Worm (Caenorhabditis elegans) whole organism, young adult: ENCODE results near the gene gst-23.

ENCODE experiments used
- B0019.2 ChIP-seq: fragments of 200-800 bp; sonication (Bioruptor generic); conservative IDR thresholded peaks from 2 replicates; pipeline ENCODE4 v1.3.6; 2022; ENCODE audit warnings: missing genetic modification reagents, missing genetic modification characterization, missing compliant biosample characterization
- D2030.7 ChIP-seq: fragments of 200-800 bp; sonication (Bioruptor generic); IDR thresholded peaks from 2 replicates; pipeline ENCODE4 v1.3.6; 2022; ENCODE audit warnings: missing genetic modification reagents, missing genetic modification characterization, missing compliant biosample characterization
- F10E7.11 ChIP-seq: sonication (generic microtip); optimal IDR thresholded peaks from 2 replicates; lab custom pipeline; 2017; ENCODE audit warnings: mild to moderate bottlenecking, missing genetic modification characterization, moderate library complexity, missing compliant biosample characterization
- F33H1.4 ChIP-seq: fragments of 200-800 bp; sonication (Bioruptor generic); IDR thresholded peaks from 2 replicates; pipeline ENCODE4 v1.3.6; 2022; ENCODE audit warnings: missing genetic modification reagents, missing genetic modification characterization, missing compliant biosample characterization
- F39B2.1 ChIP-seq: fragments of 200-800 bp; sonication (Bioruptor generic); IDR thresholded peaks from 2 replicates; pipeline ENCODE4 v1.3.6; 2022; ENCODE audit warnings: missing genetic modification reagents, missing genetic modification characterization, missing compliant biosample characterization
- K11D2.4 ChIP-seq: fragments of 200-800 bp; sonication (Bioruptor generic); IDR thresholded peaks from 2 replicates; pipeline ENCODE4 v1.3.6; 2022; ENCODE audit warnings: missing genetic modification reagents, missing genetic modification characterization, missing compliant biosample characterization
- K12H6.12 ChIP-seq: fragments of 200-800 bp; sonication (Bioruptor generic); optimal IDR thresholded peaks from 2 replicates; lab custom pipeline; 2018; ENCODE audit warnings: mild to moderate bottlenecking, missing genetic modification characterization, missing compliant biosample characterization
- Y53F4B.3 ChIP-seq: fragments of 200-800 bp; sonication (Bioruptor generic); IDR thresholded peaks from 2 replicates; pipeline ENCODE4 v1.3.6; 2022; ENCODE audit warnings: missing genetic modification reagents, missing genetic modification characterization, missing compliant biosample characterization
- Y53G8AR.9 ChIP-seq: fragments of 200-800 bp; sonication (Bioruptor generic); conservative IDR thresholded peaks from 2 replicates; pipeline ENCODE4 v1.3.6; 2022; ENCODE audit warnings: missing genetic modification reagents, missing genetic modification characterization, missing compliant biosample characterization
- Y67H2A.10 ChIP-seq: fragments of 200-800 bp; sonication (Bioruptor generic); conservative IDR thresholded peaks from 2 replicates; pipeline ENCODE4 v1.3.6; 2022; ENCODE audit warnings: missing genetic modification reagents, missing genetic modification characterization, missing compliant biosample characterization
- Y79H2A.3 ChIP-seq: fragments of 200-800 bp; sonication (Bioruptor generic); conservative IDR thresholded peaks from 2 replicates; pipeline ENCODE4 v1.3.6; 2022; ENCODE audit warnings: missing genetic modification reagents, missing genetic modification characterization, missing compliant biosample characterization
- ama-1 ChIP-seq, 3 experiments: fragments of 150-350 bp in 1 of 3; sonication (generic microtip) in 2 of 3; optimal IDR thresholded peaks; 2 replicates each; lab custom pipeline; 2014 to 2018; ENCODE audit warnings: missing biosample characterization in 2 of 3, missing genetic modification characterization in 2 of 3, missing genetic modification reagents in 2 of 3
- attf-3 ChIP-seq: fragments of 200-800 bp; sonication (Bioruptor generic); conservative IDR thresholded peaks from 2 replicates; pipeline ENCODE4 v1.3.6; 2022; ENCODE audit warnings: missing genetic modification reagents, missing genetic modification characterization, missing compliant biosample characterization
- bed-2 ChIP-seq: fragments of 200-800 bp; sonication (Bioruptor generic); IDR thresholded peaks from 2 replicates; pipeline ENCODE4 v1.3.6; 2022; ENCODE audit warnings: missing genetic modification reagents, missing genetic modification characterization, missing compliant biosample characterization
- cebp-1 ChIP-seq, 2 experiments: fragments of 200-800 bp in 1 of 2; sonication (Bioruptor generic) in 1 of 2; sonication (generic microtip) in 1 of 2; IDR thresholded peaks in 1 of 2; optimal IDR thresholded peaks in 1 of 2; 2 replicates each; pipeline versions ENCODE4 v1.3.6 to Lab custom; 2017 to 2022; ENCODE audit warnings: missing compliant biosample characterization in 2 of 2, missing genetic modification characterization in 2 of 2, mild to moderate bottlenecking in 1 of 2, missing genetic modification reagents in 1 of 2, moderate library complexity in 1 of 2
- ceh-100 ChIP-seq: fragments of 200-800 bp; sonication (Bioruptor generic); IDR thresholded peaks from 2 replicates; pipeline ENCODE4 v1.3.6; 2022; ENCODE audit warnings: missing genetic modification reagents, missing genetic modification characterization, missing compliant biosample characterization
- ceh-27 ChIP-seq: fragments of 200-800 bp; sonication (Bioruptor generic); optimal IDR thresholded peaks from 2 replicates; lab custom pipeline; 2018; ENCODE audit warnings: mild to moderate bottlenecking, missing genetic modification characterization, moderate library complexity, missing compliant biosample characterization
- die-1 ChIP-seq: sonication (generic microtip); optimal IDR thresholded peaks from 2 replicates; lab custom pipeline; 2016; ENCODE audit warnings: missing genotype, mild to moderate bottlenecking, missing genetic modification characterization, missing compliant biosample characterization
- efl-1 ChIP-seq: fragments of 150-350 bp; optimal IDR thresholded peaks from 2 replicates; lab custom pipeline; 2014; ENCODE audit warnings: missing biosample characterization, missing genetic modification reagents, missing genetic modification characterization
- egrh-3 ChIP-seq: fragments of 200-800 bp; sonication (Bioruptor generic); IDR thresholded peaks from 2 replicates; pipeline ENCODE4 v1.3.6; 2022; ENCODE audit warnings: missing genetic modification reagents, missing genetic modification characterization, missing compliant biosample characterization
- gei-17 ChIP-seq: fragments of 200-800 bp; sonication (Bioruptor generic); optimal IDR thresholded peaks from 2 replicates; lab custom pipeline; 2018; ENCODE audit warnings: mild to moderate bottlenecking, missing genetic modification characterization, missing compliant biosample characterization
- him-1 ChIP-seq: sonication (generic microtip); optimal IDR thresholded peaks from 2 replicates; lab custom pipeline; 2016; ENCODE audit warnings: missing genotype, missing genetic modification reagents, missing genetic modification characterization, missing compliant biosample characterization
- let-607 ChIP-seq, 2 experiments: fragments of 200-800 bp in 1 of 2; sonication (Bioruptor generic) in 1 of 2; sonication (generic microtip) in 1 of 2; optimal IDR thresholded peaks; 2 replicates each; lab custom pipeline; 2016 to 2018; ENCODE audit warnings: mild to moderate bottlenecking in 2 of 2, missing compliant biosample characterization in 2 of 2, missing genetic modification characterization in 2 of 2, moderate library complexity in 2 of 2, missing genotype in 1 of 2
- lin-54 ChIP-seq: fragments of 200-800 bp; sonication (Bioruptor generic); optimal IDR thresholded peaks from 2 replicates; lab custom pipeline; 2018; ENCODE audit warnings: mild to moderate bottlenecking, missing genetic modification characterization, missing compliant biosample characterization
- lir-1 ChIP-seq: fragments of 200-800 bp; sonication (Bioruptor generic); conservative IDR thresholded peaks from 2 replicates; pipeline ENCODE4 v1.3.6; 2022; ENCODE audit warnings: missing genetic modification reagents, missing genetic modification characterization, missing compliant biosample characterization
- lsl-1 ChIP-seq: fragments of 200-800 bp; sonication (Bioruptor generic); optimal IDR thresholded peaks from 2 replicates; lab custom pipeline; 2018; ENCODE audit warnings: mild to moderate bottlenecking, missing genetic modification characterization, moderate library complexity, missing compliant biosample characterization
- madf-10 ChIP-seq: sonication (generic microtip); optimal IDR thresholded peaks from 2 replicates; lab custom pipeline; 2016; ENCODE audit warnings: mild to moderate bottlenecking, missing genetic modification characterization, missing compliant biosample characterization
- madf-6 ChIP-seq: fragments of 200-800 bp; sonication (Bioruptor generic); IDR thresholded peaks from 2 replicates; pipeline ENCODE4 v1.3.6; 2022; ENCODE audit warnings: missing genetic modification reagents, missing genetic modification characterization, missing compliant biosample characterization
- madf-8 ChIP-seq: fragments of 200-800 bp; sonication (Bioruptor generic); conservative IDR thresholded peaks from 2 replicates; pipeline ENCODE4 v1.3.6; 2022; ENCODE audit warnings: missing genetic modification reagents, missing genetic modification characterization, missing compliant biosample characterization
- nhr-120 ChIP-seq: fragments of 200-800 bp; sonication (Bioruptor generic); IDR thresholded peaks from 2 replicates; pipeline ENCODE4 v1.3.6; 2022; ENCODE audit warnings: missing genetic modification characterization, missing compliant biosample characterization
- nhr-179 ChIP-seq: sonication (generic microtip); optimal IDR thresholded peaks from 2 replicates; lab custom pipeline; 2016; ENCODE audit warnings: mild to moderate bottlenecking, missing genetic modification characterization, missing compliant biosample characterization
- nhr-27 ChIP-seq: fragments of 200-800 bp; sonication (Bioruptor generic); optimal IDR thresholded peaks from 2 replicates; lab custom pipeline; 2018; ENCODE audit warnings: mild to moderate bottlenecking, missing genetic modification characterization, moderate library complexity, missing compliant biosample characterization
- pbrm-1 ChIP-seq: fragments of 200-800 bp; sonication (Bioruptor generic); IDR thresholded peaks from 2 replicates; pipeline ENCODE4 v1.3.6; 2022; ENCODE audit warnings: missing genetic modification reagents, missing genetic modification characterization, missing compliant biosample characterization
- pha-4 ChIP-seq: fragments of 150-350 bp; sonication (generic microtip); optimal IDR thresholded peaks from 2 replicates; lab custom pipeline; 2014; ENCODE audit warnings: missing biosample characterization, missing genetic modification reagents, missing genetic modification characterization
- rcor-1 ChIP-seq: fragments of 200-800 bp; sonication (Bioruptor generic); IDR thresholded peaks from 2 replicates; pipeline ENCODE4 v1.3.6; 2022; ENCODE audit warnings: missing genetic modification reagents, missing genetic modification characterization, missing compliant biosample characterization
- sea-2 ChIP-seq: fragments of 200-800 bp; sonication (Bioruptor generic); IDR thresholded peaks from 2 replicates; pipeline ENCODE4 v1.3.6; 2022; ENCODE audit warnings: missing genetic modification characterization, missing compliant biosample characterization
- snpc-1.1 ChIP-seq: sonication (generic microtip); optimal IDR thresholded peaks from 2 replicates; lab custom pipeline; 2017; ENCODE audit warnings: missing genetic modification characterization, mild to moderate bottlenecking, missing compliant biosample characterization, antibody characterized with exemption, moderate library complexity, missing genotype, missing genetic modification reagents; ENCODE audit not compliant: insufficient read depth
- snpc-4 ChIP-seq, 5 experiments: fragments of 150-350 bp in 1 of 5; sonication (generic microtip) in 4 of 5; optimal IDR thresholded peaks; 2 replicates each; lab custom pipeline; 2014 to 2018; ENCODE audit warnings: missing genetic modification characterization in 5 of 5, missing biosample characterization in 3 of 5, antibody characterized with exemption in 2 of 5, mild to moderate bottlenecking in 2 of 5, missing compliant biosample characterization in 2 of 5, missing genotype in 2 of 5, moderate library complexity in 2 of 5, missing genetic modification reagents in 1 of 5
- somi-1 ChIP-seq: fragments of 200-800 bp; sonication (Bioruptor generic); optimal IDR thresholded peaks from 2 replicates; lab custom pipeline; 2018; ENCODE audit warnings: mild to moderate bottlenecking, missing genetic modification characterization, missing compliant biosample characterization
- tbp1 ChIP-seq: fragments of 200-800 bp; sonication (Bioruptor generic); optimal IDR thresholded peaks from 2 replicates; lab custom pipeline; 2018; ENCODE audit warnings: mild to moderate bottlenecking, missing genetic modification characterization, missing compliant biosample characterization
- tbx-9 ChIP-seq: sonication (generic microtip); optimal IDR thresholded peaks from 2 replicates; lab custom pipeline; 2016; ENCODE audit warnings: borderline replicate concordance, missing genetic modification characterization, inconsistent platforms, missing compliant biosample characterization
- unc-130 ChIP-seq: sonication (generic microtip); optimal IDR thresholded peaks from 2 replicates; lab custom pipeline; 2016; ENCODE audit warnings: missing genetic modification reagents, missing genetic modification characterization, missing compliant biosample characterization
- unc-62 ChIP-seq: fragments of 150-350 bp; optimal IDR thresholded peaks from 2 replicates; lab custom pipeline; 2014; ENCODE audit warnings: missing biosample characterization, missing genetic modification reagents, missing genetic modification characterization
- xnd-1 ChIP-seq: sonication (generic microtip); optimal IDR thresholded peaks from 2 replicates; lab custom pipeline; 2016; ENCODE audit warnings: missing genotype, missing genetic modification reagents, missing genetic modification characterization, missing compliant biosample characterization
- zfh-2 ChIP-seq: fragments of 200-800 bp; sonication (Bioruptor generic); conservative IDR thresholded peaks from 2 replicates; pipeline ENCODE4 v1.3.6; 2022; ENCODE audit warnings: missing genetic modification reagents, missing genetic modification characterization, missing compliant biosample characterization
- ztf-18 ChIP-seq: sonication (generic microtip); optimal IDR thresholded peaks from 2 replicates; lab custom pipeline; 2016; ENCODE audit warnings: missing genotype, mild to moderate bottlenecking, missing genetic modification characterization, missing compliant biosample characterization
- ztf-25 ChIP-seq: fragments of 200-800 bp; sonication (Bioruptor generic); IDR thresholded peaks from 2 replicates; pipeline ENCODE4 v1.3.6; 2022; ENCODE audit warnings: missing genetic modification reagents, missing genetic modification characterization, missing compliant biosample characterization

The gst-23 gene

DNA sequence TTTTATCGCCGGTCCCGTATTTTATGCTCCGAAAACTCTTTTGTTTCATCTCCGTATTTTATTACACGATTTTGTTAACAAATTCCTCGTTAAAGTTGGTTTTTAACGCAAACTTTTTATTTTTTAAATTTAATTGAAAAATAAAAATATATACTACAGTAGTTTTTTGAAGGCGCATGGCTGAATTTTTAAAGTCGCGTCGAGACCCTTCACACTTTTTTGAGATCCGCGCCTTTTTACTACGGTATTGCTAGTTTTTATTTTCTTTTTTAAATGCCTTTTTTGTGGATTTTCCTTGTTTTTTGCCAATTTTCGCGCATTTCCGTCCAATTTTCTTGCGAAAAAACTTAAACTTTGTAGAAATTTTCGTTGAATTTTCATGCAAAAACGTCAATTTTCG lies 38.7 kb upstream of the gst-23 start (continued):
- TF ChIP-seq lir-1 (GFP tag; lab: Robert Waterston, UW) (no peak), K12H6.12 (no peak), unc-62 (GFP tag; lab: Kevin White, UChicago) (no peak), tbx-9 (tag; lab: Kevin White, UChicago) (no peak), rcor-1 (no peak), pbrm-1 (GFP tag; lab: Robert Waterston, UW) (peak; percentile 48; the same call in 1 of the 2 replicates), F10E7.11 (tag; lab: Kevin White, UChicago) (no peak), madf-6 (peak; percentile 97), somi-1 (GFP tag; lab: Kevin White, UChicago) (no peak), pha-4 (tag; lab: Kevin White, UChicago) (no peak), attf-3 (GFP tag; lab: Robert Waterston, UW) (no peak), D2030.7 (GFP tag; lab: Robert Waterston, UW) (peak; percentile 82), madf-10 (no peak), Y53F4B.3 (GFP tag; lab: Robert Waterston, UW) (no peak), efl-1 (GFP tag; lab: Kevin White, UChicago) (peak; percentile 31), egrh-3 (GFP tag; lab: Robert Waterston, UW) (no peak), Y79H2A.3 (no peak), ama-1 (optimal IDR thresholded peaks at IDR 0.05; lab: Kevin White, UChicago) (no peak), ama-1 (GFP tag; optimal IDR thresholded peaks at IDR 0.05; lab: Kevin White, UChicago) (no peak), nhr-179 (tag; lab: Kevin White, UChicago) (no peak), let-607 (tag; optimal IDR thresholded peaks at IDR 0.05; lab: Kevin White, UChicago) (no peak), zfh-2 (GFP tag; lab: Robert Waterston, UW) (no peak), ceh-27 (GFP tag; lab: Kevin White, UChicago) (no peak), lsl-1 (GFP tag; lab: Kevin White, UChicago) (peak; percentile 98), nhr-27 (tag; lab: Kevin White, UChicago) (no peak), nhr-120 (no peak), ztf-18 (no peak), K11D2.4 (GFP tag; lab: Robert Waterston, UW) (no peak), tbp1 (GFP tag; lab: Kevin White, UChicago) (peak; percentile 26), gei-17 (GFP tag; lab: Kevin White, UChicago) (no peak), lin-54 (GFP tag; lab: Kevin White, UChicago) (peak; percentile 52), snpc-4 (GFP tag; optimal IDR thresholded peaks at IDR 0.05; lab: Kevin White, UChicago) (no peak), snpc-4 (tag; optimal IDR thresholded peaks at IDR 0.05; lab: Kevin White, UChicago) (peak in 1 of 4 experiments; percentile 54), Y53G8AR.9 (no peak), him-1 (no peak), F33H1.4 (GFP tag; lab: Robert Waterston, UW) (peak; percentile 98), ztf-25 (GFP tag; lab: Robert Waterston, UW) (no peak), ceh-100 (no peak), sea-2 (GFP tag; lab: Robert Waterston, UW) (no peak), snpc-1.1 (tag; lab: Kevin White, UChicago) (peak; percentile 53), die-1 (tag; lab: Kevin White, UChicago) (no peak), B0019.2 (GFP tag; lab: Robert Waterston, UW) (no peak), bed-2 (GFP tag; lab: Robert Waterston, UW) (no peak), madf-8 (GFP tag; lab: Robert Waterston, UW) (peak; percentile 91), Y67H2A.10 (GFP tag; lab: Robert Waterston, UW) (no peak), cebp-1 (GFP tag; IDR thresholded peaks at IDR 0.05; lab: Robert Waterston, UW) (no peak), cebp-1 (tag; optimal IDR thresholded peaks at IDR 0.05; lab: Kevin White, UChicago) (no peak), xnd-1 (tag; lab: Kevin White, UChicago) (peak; percentile 98), unc-130 (GFP tag; lab: Kevin White, UChicago) (no peak), F39B2.1 (no peak)
